Fruit fly (Drosophila melanogaster) whole organism, embryonic: ENCODE results near the gene CG15347.

Source experiments
- Antp ChIP-seq: fragments of 200-800 bp; sonication (Bioruptor generic); optimal IDR thresholded peaks from 3 replicates; lab custom pipeline; 2016; ENCODE audit warnings: missing biosample characterization, missing genetic modification characterization
- Bdp1 ChIP-seq: fragments of 200-800 bp; sonication (Bioruptor generic); optimal IDR thresholded peaks from 3 replicates; lab custom pipeline; 2016; ENCODE audit warnings: missing biosample characterization, missing genetic modification characterization
- CG11093 ChIP-seq: fragments of 200-800 bp; sonication (Bioruptor generic); IDR thresholded peaks from 3 replicates; pipeline ENCODE4 v1.3.6; 2022; ENCODE audit warnings: missing biosample characterization, missing genetic modification characterization
- CG11560 ChIP-seq: fragments of 200-800 bp; sonication (Bioruptor generic); IDR thresholded peaks from 3 replicates; pipeline ENCODE4 v1.3.6; 2022; ENCODE audit warnings: missing biosample characterization, missing genetic modification characterization
- CG1233 ChIP-seq: fragments of 200-800 bp; sonication (Bioruptor generic); optimal IDR thresholded peaks from 4 replicates; lab custom pipeline; 2018; ENCODE audit warnings: missing biosample characterization, mild to moderate bottlenecking, missing genetic modification characterization
- CG12391 ChIP-seq: fragments of 200-800 bp; sonication (Bioruptor generic); optimal IDR thresholded peaks from 3 replicates; lab custom pipeline; 2018; ENCODE audit warnings: missing biosample characterization, mild to moderate bottlenecking, missing genetic modification characterization, moderate library complexity
- CG13287 ChIP-seq: fragments of 200-800 bp; sonication (Bioruptor generic); IDR thresholded peaks from 2 replicates; pipeline ENCODE4 v1.3.6; 2022; ENCODE audit warnings: missing biosample characterization, missing genetic modification characterization; ENCODE audit not compliant: partially characterized antibody
- CG13624 ChIP-seq: fragments of 200-800 bp; sonication (Bioruptor generic); optimal IDR thresholded peaks from 2 replicates; lab custom pipeline; 2016; ENCODE audit warnings: missing biosample characterization, missing genetic modification characterization
- CG14441 ChIP-seq: fragments of 200-800 bp; sonication (Bioruptor generic); IDR thresholded peaks from 2 replicates; pipeline ENCODE4 v1.3.6; 2022; ENCODE audit warnings: missing biosample characterization, missing genetic modification characterization
- CG15269 ChIP-seq: fragments of 200-800 bp; sonication (Bioruptor generic); optimal IDR thresholded peaks from 2 replicates; lab custom pipeline; 2018; ENCODE audit warnings: missing biosample characterization, mild to moderate bottlenecking, missing genetic modification characterization, moderate library complexity
- CG15514 ChIP-seq: fragments of 200-800 bp; sonication (Bioruptor generic); optimal IDR thresholded peaks from 3 replicates; lab custom pipeline; 2017; ENCODE audit warnings: missing biosample characterization, missing genetic modification characterization, mild to moderate bottlenecking, moderate library complexity, missing genetic modification reagents
- CG1603 ChIP-seq: fragments of 200-800 bp; sonication (Bioruptor generic); optimal IDR thresholded peaks from 2 replicates; lab custom pipeline; 2019; ENCODE audit warnings: missing biosample characterization, mild to moderate bottlenecking, missing genetic modification characterization, moderate library complexity
- CG18476 ChIP-seq: fragments of 200-800 bp; sonication (Bioruptor generic); optimal IDR thresholded peaks from 2 replicates; lab custom pipeline; 2016; ENCODE audit warnings: missing biosample characterization, mild to moderate bottlenecking, missing genetic modification characterization
- CG2199 ChIP-seq: fragments of 200-800 bp; sonication (Bioruptor generic); IDR thresholded peaks from 3 replicates; pipeline ENCODE4 v1.3.6; 2022; ENCODE audit warnings: missing biosample characterization, missing genetic modification characterization
- CG34224 ChIP-seq: fragments of 200-800 bp; sonication (Bioruptor generic); IDR thresholded peaks from 3 replicates; pipeline ENCODE4 v1.3.6; 2022; ENCODE audit warnings: missing biosample characterization, missing genetic modification characterization; ENCODE audit not compliant: partially characterized antibody
- CG34376 ChIP-seq: fragments of 200-800 bp; sonication (Bioruptor generic); optimal IDR thresholded peaks from 2 replicates; lab custom pipeline; 2018; ENCODE audit warnings: missing biosample characterization, mild to moderate bottlenecking, missing genetic modification characterization
- CG3726 ChIP-seq: fragments of 200-800 bp; sonication (Bioruptor generic); IDR thresholded peaks from 3 replicates; pipeline ENCODE4, ENCODE4 v1.3.6; 2022; ENCODE audit warnings: missing biosample characterization, missing genetic modification characterization
- CG4730 ChIP-seq: fragments of 200-800 bp; sonication (Bioruptor generic); IDR thresholded peaks from 2 replicates; pipeline ENCODE4 v1.3.6; 2022; ENCODE audit warnings: missing biosample characterization, missing genetic modification characterization
- CG6254 ChIP-seq: fragments of 200-800 bp; sonication (Bioruptor generic); optimal IDR thresholded peaks from 3 replicates; lab custom pipeline; 2017; ENCODE audit warnings: mild to moderate bottlenecking, missing biosample characterization, missing genetic modification reagents, missing genetic modification characterization
- CG7357 ChIP-seq: fragments of 200-800 bp; sonication (Bioruptor generic); IDR thresholded peaks from 3 replicates; pipeline ENCODE4 v1.3.6; 2022; ENCODE audit warnings: missing biosample characterization, missing genetic modification characterization
- CG7963 ChIP-seq: fragments of 200-800 bp; sonication (Bioruptor generic); IDR thresholded peaks from 3 replicates; pipeline ENCODE4 v1.3.6; 2022; ENCODE audit warnings: missing biosample characterization, missing genetic modification characterization; ENCODE audit not compliant: partially characterized antibody
- CG9932 ChIP-seq: fragments of 200-800 bp; sonication (Bioruptor generic); IDR thresholded peaks from 2 replicates; pipeline ENCODE4 v1.3.6; 2022; ENCODE audit warnings: missing biosample characterization, missing genetic modification characterization
- Dad ChIP-seq: fragments of 200-800 bp; sonication (Bioruptor generic); optimal IDR thresholded peaks from 3 replicates; lab custom pipeline; 2016; ENCODE audit warnings: missing biosample characterization, missing genetic modification characterization
- Dek ChIP-seq: fragments of 200-800 bp; sonication (Bioruptor generic); optimal IDR thresholded peaks from 3 replicates; lab custom pipeline; 2019; ENCODE audit warnings: missing biosample characterization, mild to moderate bottlenecking, missing genetic modification characterization, moderate library complexity
- Dip3 ChIP-seq: fragments of 200-800 bp; sonication (Bioruptor generic); optimal IDR thresholded peaks from 3 replicates; lab custom pipeline; 2016; ENCODE audit warnings: missing biosample characterization, missing genetic modification characterization
- E2f2 ChIP-seq: fragments of 200-800 bp; sonication (Bioruptor generic); IDR thresholded peaks from 2 replicates; pipeline ENCODE4 v1.3.6; 2022; ENCODE audit warnings: missing biosample characterization, missing genetic modification characterization
- Hr78 ChIP-seq, 2 experiments: fragments of 200-800 bp in 1 of 2; fragments of >200 bp in 1 of 2; sonication (Bioruptor generic) in 1 of 2; optimal IDR thresholded peaks; 2 replicates each; lab custom pipeline; 2017 to 2019; ENCODE audit warnings: missing biosample characterization in 2 of 2, missing genetic modification characterization in 2 of 2, mild to moderate bottlenecking in 1 of 2, moderate library complexity in 1 of 2
- Opbp ChIP-seq: fragments of 200-800 bp; sonication (Bioruptor generic); IDR thresholded peaks from 3 replicates; pipeline ENCODE4 v1.3.6; 2022; ENCODE audit warnings: missing biosample characterization, missing genetic modification characterization; ENCODE audit not compliant: partially characterized antibody
- Sry-β ChIP-seq: fragments of 200-800 bp; sonication (Bioruptor generic); optimal IDR thresholded peaks from 2 replicates; lab custom pipeline; 2018; ENCODE audit warnings: missing biosample characterization, mild to moderate bottlenecking, missing genetic modification characterization, moderate library complexity
- bowl ChIP-seq: fragments of 200-800 bp; sonication (Bioruptor generic); IDR thresholded peaks from 2 replicates; pipeline ENCODE4 v1.3.6; 2022; ENCODE audit warnings: missing biosample characterization, missing genetic modification characterization
- cg ChIP-seq: fragments of 200-800 bp; sonication (Bioruptor generic); optimal IDR thresholded peaks from 3 replicates; lab custom pipeline; 2019; ENCODE audit warnings: missing biosample characterization, mild to moderate bottlenecking, missing genetic modification characterization, moderate library complexity
- cwo ChIP-seq: fragments of 200-800 bp; sonication (Bioruptor generic); optimal IDR thresholded peaks from 3 replicates; lab custom pipeline; 2017; ENCODE audit warnings: missing biosample characterization, missing genetic modification characterization, mild to moderate bottlenecking, moderate library complexity, missing genetic modification reagents
- da ChIP-seq: fragments of 200-800 bp; sonication (Bioruptor generic); optimal IDR thresholded peaks from 2 replicates; lab custom pipeline; 2016; ENCODE audit warnings: missing biosample characterization, missing genetic modification characterization
- emc ChIP-seq: fragments of 200-800 bp; sonication (Bioruptor generic); optimal IDR thresholded peaks from 2 replicates; lab custom pipeline; 2016; ENCODE audit warnings: missing biosample characterization, missing genetic modification characterization
- ems ChIP-seq: fragments of 200-800 bp; sonication (Bioruptor generic); optimal IDR thresholded peaks from 3 replicates; lab custom pipeline; 2016; ENCODE audit warnings: missing biosample characterization, missing genetic modification characterization
- esg ChIP-seq: fragments of 200-800 bp; sonication (Bioruptor generic); conservative IDR thresholded peaks from 2 replicates; pipeline ENCODE4 v1.3.6; 2022; ENCODE audit warnings: missing biosample characterization, missing genetic modification characterization
- ewg ChIP-seq: fragments of 200-800 bp; sonication (Bioruptor generic); optimal IDR thresholded peaks from 3 replicates; lab custom pipeline; 2017; ENCODE audit warnings: mild to moderate bottlenecking, missing biosample characterization, missing genetic modification reagents, missing genetic modification characterization
- fru ChIP-seq: fragments of >200 bp; optimal IDR thresholded peaks from 2 replicates; lab custom pipeline; 2017
- nau ChIP-seq: fragments of 200-800 bp; sonication (Bioruptor generic); optimal IDR thresholded peaks from 3 replicates; lab custom pipeline; 2017; ENCODE audit warnings: missing biosample characterization, mild to moderate bottlenecking, missing genetic modification characterization, missing genetic modification reagents
- nerfin-1 ChIP-seq: fragments of 200-800 bp; sonication (Bioruptor generic); optimal IDR thresholded peaks from 3 replicates; lab custom pipeline; 2019; ENCODE audit warnings: missing biosample characterization, mild to moderate bottlenecking, missing genetic modification characterization, moderate library complexity
- nom ChIP-seq: fragments of 200-800 bp; sonication (Bioruptor generic); optimal IDR thresholded peaks from 2 replicates; lab custom pipeline; 2017; ENCODE audit warnings: missing biosample characterization, missing genetic modification characterization, mild to moderate bottlenecking, moderate library complexity, missing genetic modification reagents
- onecut ChIP-seq: fragments of 200-800 bp; sonication (Bioruptor generic); IDR thresholded peaks from 2 replicates; pipeline ENCODE4 v1.3.6; 2022; ENCODE audit warnings: missing biosample characterization, missing genetic modification characterization
- pnt ChIP-seq: fragments of 200-800 bp; sonication (Bioruptor generic); optimal IDR thresholded peaks from 3 replicates; lab custom pipeline; 2016; ENCODE audit warnings: missing biosample characterization, missing genetic modification characterization
- repo ChIP-seq: fragments of 200-800 bp; sonication (Bioruptor generic); optimal IDR thresholded peaks from 2 replicates; lab custom pipeline; 2016; ENCODE audit warnings: missing biosample characterization, missing genetic modification characterization
- rib ChIP-seq: fragments of 200-800 bp; sonication (Bioruptor generic); IDR thresholded peaks from 2 replicates; pipeline ENCODE4 v1.3.6; 2022; ENCODE audit warnings: missing biosample characterization, missing genetic modification characterization
- row ChIP-seq: fragments of 200-800 bp; sonication (Bioruptor generic); IDR thresholded peaks from 3 replicates; pipeline ENCODE4 v1.3.6; 2022; ENCODE audit warnings: missing biosample characterization, missing genetic modification characterization
- tgo ChIP-seq: fragments of 200-800 bp; sonication (Bioruptor generic); IDR thresholded peaks from 3 replicates; pipeline ENCODE4 v1.3.6; 2022; ENCODE audit warnings: missing biosample characterization, missing genetic modification characterization
- usp ChIP-seq: fragments of >200 bp; optimal IDR thresholded peaks from 2 replicates; lab custom pipeline; 2017; ENCODE audit warnings: missing biosample characterization, missing genetic modification characterization
- wek ChIP-seq: fragments of 200-800 bp; sonication (Bioruptor generic); optimal IDR thresholded peaks from 3 replicates; lab custom pipeline; 2018; ENCODE audit warnings: missing biosample characterization, mild to moderate bottlenecking, missing genetic modification characterization, moderate library complexity

Gene CG15347

DNA sequence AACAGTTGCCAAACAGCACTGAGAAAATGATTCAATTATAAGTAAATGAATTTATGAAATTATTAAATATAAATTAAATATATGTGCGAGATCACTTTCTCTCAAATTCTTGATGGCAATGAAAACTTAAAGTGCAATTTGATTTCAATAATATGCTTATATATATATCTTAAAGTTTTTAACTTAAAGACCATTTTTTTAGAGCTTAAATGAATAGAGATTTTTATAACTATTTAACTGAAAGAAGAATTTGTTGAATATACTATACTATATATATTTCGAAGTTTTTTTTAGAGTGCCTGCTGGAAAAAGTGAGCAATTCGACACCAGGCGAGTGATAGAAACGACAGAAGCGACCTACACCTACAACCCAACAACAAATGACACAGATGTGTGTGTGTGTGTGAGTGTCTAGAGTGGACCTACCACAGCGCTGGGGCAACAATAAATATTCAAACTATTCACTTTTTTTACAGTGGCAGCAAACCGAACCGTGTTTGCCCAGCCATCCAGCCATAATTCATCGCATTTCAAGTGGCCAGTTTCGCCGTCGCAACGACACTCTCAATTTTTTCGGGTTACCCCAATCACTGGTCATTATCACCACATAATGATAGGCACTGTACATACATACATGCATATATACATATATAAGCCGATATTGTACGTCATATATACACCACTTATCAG lies 15.7 kb downstream of the CG15347 start (continued):
- no peak for TF ChIP-seq emc (GFP tag; lab: Kevin White, UChicago)
- peak; percentile 54; the same call in 2 of the 3 replicates for TF ChIP-seq row (GFP tag; lab: Robert Waterston, UW)
- peak; percentile 54 for TF ChIP-seq cg (GFP tag; lab: Kevin White, UChicago)
- TF ChIP-seq Dad (GFP tag; lab: Kevin White, UChicago) = no peak
- peak; percentile 25 for TF ChIP-seq CG6254
- TF ChIP-seq esg (GFP tag; lab: Robert Waterston, UW) = 0 out of 2 replicates have a peak, but pooled peaks have one; percentile 17
- TF ChIP-seq CG11093 (GFP tag; lab: Robert Waterston, UW) = no peak
- TF ChIP-seq wek (GFP tag; lab: Kevin White, UChicago) = no peak
- no peak for TF ChIP-seq CG3726
- peak; percentile 35 for TF ChIP-seq CG1603 (tag; lab: Kevin White, UChicago)
- TF ChIP-seq nerfin-1 (tag; lab: Kevin White, UChicago) = peak; percentile 54
- no peak for TF ChIP-seq Dek (tag; lab: Kevin White, UChicago)
- TF ChIP-seq cwo (GFP tag; lab: Kevin White, UChicago) = peak; percentile 11
- TF ChIP-seq nom (GFP tag; lab: Kevin White, UChicago) = no peak
- TF ChIP-seq repo = no peak
- TF ChIP-seq CG15269 = peak; percentile 57
- no peak for TF ChIP-seq ems (GFP tag; lab: Kevin White, UChicago)
- no peak for TF ChIP-seq usp (GFP tag; lab: Kevin White, UChicago)
- peak; percentile 40 for TF ChIP-seq CG9932 (GFP tag; lab: Robert Waterston, UW)
- 0 out of 3 replicates have a peak, but pooled peaks have one; percentile 30 for TF ChIP-seq CG2199 (GFP tag; lab: Robert Waterston, UW)
- peak; percentile 28 for TF ChIP-seq CG15514 (GFP tag; lab: Kevin White, UChicago)
- TF ChIP-seq CG18476 = no peak
- TF ChIP-seq CG34376 = peak; percentile 24
- TF ChIP-seq Opbp (GFP tag; lab: Robert Waterston, UW) = no peak
- TF ChIP-seq CG7357 (GFP tag; lab: Robert Waterston, UW) = no peak; the same call in 2 of the 3 replicates
- no peak for TF ChIP-seq rib (GFP tag; lab: Robert Waterston, UW)
- TF ChIP-seq tgo (GFP tag; lab: Robert Waterston, UW) = 0 out of 3 replicates have a peak, but pooled peaks have one; percentile 30
- no peak for TF ChIP-seq onecut (GFP tag; lab: Robert Waterston, UW)
- TF ChIP-seq nau (GFP tag; lab: Kevin White, UChicago) = no peak
- no peak for TF ChIP-seq CG34224 (GFP tag; lab: Robert Waterston, UW)
- no peak for TF ChIP-seq da (GFP tag; lab: Kevin White, UChicago)
- TF ChIP-seq CG12391 (tag; lab: Kevin White, UChicago) = peak; percentile 83
- TF ChIP-seq CG1233 (GFP tag; lab: Kevin White, UChicago) = peak; percentile 32
- TF ChIP-seq CG7963 = no peak
- no peak for TF ChIP-seq Hr78 (GFP tag; optimal IDR thresholded peaks at IDR 0.05; lab: Kevin White, UChicago)
- TF ChIP-seq CG14441 (GFP tag; lab: Robert Waterston, UW) = no peak
- no peak for TF ChIP-seq Dip3 (GFP tag; lab: Kevin White, UChicago)
- TF ChIP-seq CG13287 (GFP tag; lab: Robert Waterston, UW) = no peak
- peak; percentile 17; the same call in 1 of the 2 replicates for TF ChIP-seq E2f2
- TF ChIP-seq Bdp1 = no peak
- TF ChIP-seq bowl (GFP tag; lab: Robert Waterston, UW) = no peak
- no peak for TF ChIP-seq Antp (GFP tag; lab: Kevin White, UChicago)
- TF ChIP-seq pnt (GFP tag; lab: Kevin White, UChicago) = no peak
- no peak for TF ChIP-seq CG13624 (GFP tag; lab: Kevin White, UChicago)
- TF ChIP-seq CG11560 (tag; lab: Robert Waterston, UW) = no peak
- no peak for TF ChIP-seq fru
- TF ChIP-seq CG4730 = 0 out of 2 replicates have a peak, but pooled peaks have one; percentile 12
- no peak for TF ChIP-seq ewg (GFP tag; lab: Kevin White, UChicago)
- no peak for TF ChIP-seq Sry-β (GFP tag; lab: Kevin White, UChicago)
